Worm (Caenorhabditis elegans): ENCODE results near the gene gldi-10.

- TF ChIP-seq ztf-29 (GFP tag; IDR thresholded peaks at IDR 0.05) (no peak), med-1 (GFP tag; optimal IDR thresholded peaks at IDR 0.05; ENCODE audit: insufficient read depth) (no peak), T22C8.4 (GFP tag; IDR thresholded peaks at IDR 0.05) (no peak)
Measured at ce11 chrIV:9070188-9070587, 28.9 kb upstream of the gldi-10 start.

All from whole organism, midembryonic.